Fruit fly (Drosophila melanogaster) whole organism, pupa: ENCODE results near the gene CG31548.
A peak's percentile ranks its signal among the peaks of the same experiment; 100 is the strongest.

Source experiments
- CG10348 ChIP-seq: fragments of 200-800 bp; sonication (Bioruptor generic); IDR thresholded peaks from 2 replicates; pipeline ENCODE4 v1.3.6; 2022; ENCODE audit warnings: missing biosample characterization, missing genetic modification characterization
- CG12605 ChIP-seq: fragments of 200-800 bp; sonication (Bioruptor generic); IDR thresholded peaks from 2 replicates; pipeline ENCODE4 v1.3.6; 2022; ENCODE audit warnings: missing biosample characterization, missing genetic modification characterization
- CG13204 ChIP-seq: fragments of 200-800 bp; sonication (Bioruptor generic); optimal IDR thresholded peaks from 2 replicates; lab custom pipeline; 2018; ENCODE audit warnings: missing biosample characterization, mild to moderate bottlenecking, missing genetic modification characterization, moderate library complexity
- CG14655 ChIP-seq: fragments of 200-800 bp; sonication (Bioruptor generic); optimal IDR thresholded peaks from 3 replicates; lab custom pipeline; 2017; ENCODE audit warnings: mild to moderate bottlenecking, missing biosample characterization, missing genetic modification reagents, missing genetic modification characterization
- CG15710 ChIP-seq: fragments of 200-800 bp; sonication (Bioruptor generic); optimal IDR thresholded peaks from 2 replicates; lab custom pipeline; 2018; ENCODE audit warnings: missing biosample characterization, mild to moderate bottlenecking, missing genetic modification characterization, moderate library complexity
- CG17806 ChIP-seq: fragments of 200-800 bp; sonication (Bioruptor generic); optimal IDR thresholded peaks from 2 replicates; lab custom pipeline; 2018; ENCODE audit warnings: missing biosample characterization, mild to moderate bottlenecking, missing genetic modification characterization, moderate library complexity
- CG32121 ChIP-seq: fragments of 200-800 bp; sonication (Bioruptor generic); IDR thresholded peaks from 2 replicates; pipeline ENCODE4 v1.3.6; 2022; ENCODE audit warnings: missing biosample characterization, missing genetic modification characterization
- CG34367 ChIP-seq: fragments of 200-800 bp; sonication (Bioruptor generic); optimal IDR thresholded peaks from 2 replicates; lab custom pipeline; 2018; ENCODE audit warnings: missing biosample characterization, mild to moderate bottlenecking, missing genetic modification characterization
- CG4496 ChIP-seq: fragments of 200-800 bp; sonication (Bioruptor generic); IDR thresholded peaks from 3 replicates; pipeline ENCODE4 v1.3.6; 2022; ENCODE audit warnings: missing biosample characterization, missing genetic modification characterization
- CG8159 ChIP-seq: fragments of 200-800 bp; sonication (Bioruptor generic); optimal IDR thresholded peaks from 3 replicates; lab custom pipeline; 2018; ENCODE audit warnings: missing biosample characterization, mild to moderate bottlenecking, missing genetic modification characterization, moderate library complexity
- CG8301 ChIP-seq: fragments of 200-800 bp; sonication (Bioruptor generic); optimal IDR thresholded peaks from 2 replicates; lab custom pipeline; 2018; ENCODE audit warnings: missing biosample characterization, mild to moderate bottlenecking, missing genetic modification characterization
- CG9948 ChIP-seq: fragments of 200-800 bp; sonication (Bioruptor generic); optimal IDR thresholded peaks from 2 replicates; lab custom pipeline; 2018; ENCODE audit warnings: missing biosample characterization, mild to moderate bottlenecking, missing genetic modification characterization, moderate library complexity
- D1 ChIP-seq: fragments of 200-800 bp; sonication (Bioruptor generic); optimal IDR thresholded peaks from 2 replicates; lab custom pipeline; 2018; ENCODE audit warnings: missing biosample characterization, mild to moderate bottlenecking, missing genetic modification characterization, moderate library complexity
- EcR ChIP-seq: fragments of 200-800 bp; sonication (Bioruptor generic); optimal IDR thresholded peaks from 3 replicates; lab custom pipeline; 2019; ENCODE audit warnings: missing biosample characterization, missing genetic modification characterization, mild to moderate bottlenecking, moderate library complexity, missing genetic modification reagents
- Ets98B ChIP-seq: fragments of 200-800 bp; sonication (Bioruptor generic); IDR thresholded peaks from 2 replicates; pipeline ENCODE4 v1.3.6; 2022; ENCODE audit warnings: missing biosample characterization, missing genetic modification characterization
- Pif1A ChIP-seq: fragments of 200-800 bp; sonication (Bioruptor generic); optimal IDR thresholded peaks from 3 replicates; lab custom pipeline; 2016; ENCODE audit warnings: missing biosample characterization, missing genetic modification characterization
- Pif1B ChIP-seq: fragments of 200-800 bp; sonication (Bioruptor generic); optimal IDR thresholded peaks from 3 replicates; lab custom pipeline; 2016; ENCODE audit warnings: missing biosample characterization, missing genetic modification characterization
- Snoo ChIP-seq: fragments of 200-800 bp; sonication (Bioruptor generic); optimal IDR thresholded peaks from 3 replicates; lab custom pipeline; 2017; ENCODE audit warnings: missing biosample characterization, mild to moderate bottlenecking, missing genetic modification characterization, inconsistent platforms
- fd96Ca ChIP-seq: fragments of 200-800 bp; sonication (Bioruptor generic); IDR thresholded peaks from 3 replicates; pipeline ENCODE4 v1.3.6; 2022; ENCODE audit warnings: missing biosample characterization, missing genetic modification characterization
- gl ChIP-seq: fragments of 200-800 bp; sonication (Bioruptor generic); optimal IDR thresholded peaks from 2 replicates; lab custom pipeline; 2018; ENCODE audit warnings: missing biosample characterization, mild to moderate bottlenecking, missing genetic modification characterization
- rn ChIP-seq: fragments of 200-800 bp; sonication (Bioruptor generic); IDR thresholded peaks from 2 replicates; pipeline ENCODE4 v1.3.6; 2022; ENCODE audit warnings: missing biosample characterization, missing genetic modification characterization

The CG31548 gene

dm6 chr3R:5682921-5683748 lies 46.5 kb upstream of the CG31548 start:
- TF ChIP-seq Ets98B (GFP tag; lab: Robert Waterston, UW) = peak; percentile 86
- peak; percentile 86 for TF ChIP-seq CG14655 (GFP tag; lab: Kevin White, UChicago)
- no peak for TF ChIP-seq gl
- no peak for TF ChIP-seq CG8159
- peak; percentile 84 for TF ChIP-seq CG4496 (GFP tag; lab: Robert Waterston, UW)
- TF ChIP-seq CG9948 (tag; lab: Kevin White, UChicago) = peak; percentile 37
- peak; percentile 85 for TF ChIP-seq CG8301 (tag; lab: Kevin White, UChicago)
- TF ChIP-seq Pif1B (GFP tag; lab: Kevin White, UChicago) = peak; percentile 70
- peak; percentile 71 for TF ChIP-seq CG12605 (GFP tag; lab: Robert Waterston, UW)
- no peak for TF ChIP-seq EcR (GFP tag; lab: Kevin White, UChicago)
- TF ChIP-seq fd96Ca = peak; percentile 42; the same call in 1 of the 3 replicates
- no peak for TF ChIP-seq CG10348
- TF ChIP-seq CG17806 (tag; lab: Kevin White, UChicago) = peak; percentile 40
- no peak for TF ChIP-seq Pif1A (GFP tag; lab: Kevin White, UChicago)
- TF ChIP-seq CG32121 (GFP tag; lab: Robert Waterston, UW) = peak; percentile 79
- TF ChIP-seq Snoo (tag; lab: Kevin White, UChicago) = no peak
- no peak for TF ChIP-seq CG15710
- TF ChIP-seq rn (GFP tag; lab: Robert Waterston, UW) = peak; percentile 40; the same call in 1 of the 2 replicates
- no peak for TF ChIP-seq CG34367
- TF ChIP-seq CG13204 (GFP tag; lab: Kevin White, UChicago) = no peak
- no peak for TF ChIP-seq D1 (tag; lab: Kevin White, UChicago)

dm6 chr3R:5682238-5682637 lies 45.6 kb upstream of the CG31548 start:
- TF ChIP-seq Pif1B (GFP tag; lab: Kevin White, UChicago) (no peak), CG4496 (GFP tag; lab: Robert Waterston, UW) (no peak), Pif1A (GFP tag; lab: Kevin White, UChicago) (no peak), CG8301 (tag; lab: Kevin White, UChicago) (peak; percentile 54), rn (GFP tag; lab: Robert Waterston, UW) (no peak), CG9948 (tag; lab: Kevin White, UChicago) (no peak)

- TF ChIP-seq fd96Ca (peak; percentile 46; the same call in 2 of the 3 replicates), CG4496 (GFP tag; lab: Robert Waterston, UW) (peak; percentile 57; the same call in 2 of the 3 replicates), Pif1B (GFP tag; lab: Kevin White, UChicago) (peak; percentile 54), CG10348 (no peak), rn (GFP tag; lab: Robert Waterston, UW) (no peak), CG8301 (tag; lab: Kevin White, UChicago) (peak; percentile 21), CG34367 (no peak), CG32121 (GFP tag; lab: Robert Waterston, UW) (peak; percentile 68), CG15710 (no peak), CG12605 (GFP tag; lab: Robert Waterston, UW) (peak; percentile 33; the same call in 1 of the 2 replicates), Pif1A (GFP tag; lab: Kevin White, UChicago) (no peak), Snoo (tag; lab: Kevin White, UChicago) (peak; percentile 15), Ets98B (GFP tag; lab: Robert Waterston, UW) (no peak), EcR (GFP tag; lab: Kevin White, UChicago) (no peak), gl (peak; percentile 56), CG8159 (no peak), CG14655 (GFP tag; lab: Kevin White, UChicago) (no peak), D1 (tag; lab: Kevin White, UChicago) (no peak), CG17806 (tag; lab: Kevin White, UChicago) (no peak), CG13204 (GFP tag; lab: Kevin White, UChicago) (no peak), CG9948 (tag; lab: Kevin White, UChicago) (no peak)
Observed at dm6 chr3R:5672658-5673217, 36.1 kb upstream of the CG31548 start.

- TF ChIP-seq fd96Ca = no peak
- TF ChIP-seq CG14655 (GFP tag; lab: Kevin White, UChicago) = no peak
- no peak for TF ChIP-seq CG12605 (GFP tag; lab: Robert Waterston, UW)
- no peak for TF ChIP-seq CG34367
- no peak for TF ChIP-seq CG17806 (tag; lab: Kevin White, UChicago)
- no peak for TF ChIP-seq CG8301 (tag; lab: Kevin White, UChicago)
- no peak for TF ChIP-seq Pif1A (GFP tag; lab: Kevin White, UChicago)
- no peak for TF ChIP-seq gl
- TF ChIP-seq D1 (tag; lab: Kevin White, UChicago) = no peak
- TF ChIP-seq CG13204 (GFP tag; lab: Kevin White, UChicago) = no peak
- TF ChIP-seq CG10348 = no peak
- no peak for TF ChIP-seq rn (GFP tag; lab: Robert Waterston, UW)
- TF ChIP-seq, all 21 proteins: peak for 0
Observed at dm6 chr3R:5671795-5672657, 35.4 kb upstream of the CG31548 start.
